Fruit fly (Drosophila melanogaster) whole organism, embryonic: ENCODE data around the gene ebd1.

Experiments used
- Blimp-1 ChIP-seq: fragments of 200-800 bp; sonication (Bioruptor generic); optimal IDR thresholded peaks from 3 replicates; lab custom pipeline; 2018; ENCODE audit warnings: missing biosample characterization, missing genetic modification characterization, mild to moderate bottlenecking, moderate library complexity, missing genetic modification reagents
- C15 ChIP-seq: fragments of 200-800 bp; sonication (Bioruptor generic); IDR thresholded peaks from 3 replicates; pipeline ENCODE4 v1.3.6; 2022; ENCODE audit warnings: missing biosample characterization, missing genetic modification characterization
- CG11085 ChIP-seq: fragments of 200-800 bp; sonication (Bioruptor generic); IDR thresholded peaks from 2 replicates; pipeline ENCODE4 v1.3.6; 2022; ENCODE audit warnings: missing biosample characterization, missing genetic modification characterization
- CG12104 ChIP-seq: fragments of 200-800 bp; sonication (Bioruptor generic); optimal IDR thresholded peaks from 3 replicates; lab custom pipeline; 2016; ENCODE audit warnings: missing biosample characterization, missing genetic modification characterization
- CG12769 ChIP-seq: fragments of 200-800 bp; sonication (Bioruptor generic); optimal IDR thresholded peaks from 2 replicates; lab custom pipeline; 2019; ENCODE audit warnings: missing biosample characterization, mild to moderate bottlenecking, missing genetic modification characterization, moderate library complexity
- CG14050 ChIP-seq: fragments of 200-800 bp; sonication (Bioruptor generic); IDR thresholded peaks from 3 replicates; pipeline ENCODE4 v1.3.6; 2022; ENCODE audit warnings: missing biosample characterization, missing genetic modification characterization
- CG1647 ChIP-seq: fragments of 200-800 bp; sonication (Bioruptor generic); optimal IDR thresholded peaks from 3 replicates; lab custom pipeline; 2016; ENCODE audit warnings: missing biosample characterization, missing genetic modification characterization
- CG16813 ChIP-seq: fragments of 200-800 bp; sonication (Bioruptor generic); IDR thresholded peaks from 3 replicates; pipeline ENCODE4 v1.3.6; 2022; ENCODE audit warnings: missing biosample characterization, missing genetic modification characterization; ENCODE audit not compliant: partially characterized antibody
- CG17361 ChIP-seq: fragments of 200-800 bp; sonication (Bioruptor generic); IDR thresholded peaks from 3 replicates; pipeline ENCODE4 v1.3.6; 2022; ENCODE audit warnings: missing biosample characterization, missing genetic modification characterization
- CG17568 ChIP-seq: fragments of 200-800 bp; sonication (Bioruptor generic); optimal IDR thresholded peaks from 2 replicates; lab custom pipeline; 2018; ENCODE audit warnings: missing biosample characterization, mild to moderate bottlenecking, missing genetic modification characterization, moderate library complexity
- CG1792 ChIP-seq: fragments of 200-800 bp; sonication (Bioruptor generic); optimal IDR thresholded peaks from 2 replicates; lab custom pipeline; 2016; ENCODE audit warnings: missing biosample characterization, missing genetic modification characterization
- CG18262 ChIP-seq: fragments of 200-800 bp; optimal IDR thresholded peaks from 3 replicates; lab custom pipeline; 2019; ENCODE audit warnings: missing biosample characterization, mild to moderate bottlenecking, missing genetic modification characterization, moderate library complexity
- CG3065 ChIP-seq: fragments of 200-800 bp; sonication (Bioruptor generic); optimal IDR thresholded peaks from 2 replicates; lab custom pipeline; 2016; ENCODE audit warnings: missing biosample characterization, missing genetic modification characterization
- CG33213 ChIP-seq: fragments of 200-800 bp; sonication (Bioruptor generic); optimal IDR thresholded peaks from 3 replicates; lab custom pipeline; 2016; ENCODE audit warnings: missing biosample characterization, missing genetic modification characterization
- CG34422 ChIP-seq: fragments of 200-800 bp; sonication (Bioruptor generic); IDR thresholded peaks from 3 replicates; pipeline ENCODE4 v1.3.6; 2022; ENCODE audit warnings: missing biosample characterization, missing genetic modification characterization
- CG5180 ChIP-seq: fragments of 200-800 bp; sonication (Bioruptor generic); optimal IDR thresholded peaks from 3 replicates; lab custom pipeline; 2017; ENCODE audit warnings: missing biosample characterization, missing genetic modification characterization, mild to moderate bottlenecking, moderate library complexity, missing genetic modification reagents
- CG6854 ChIP-seq: fragments of 200-800 bp; sonication (Bioruptor generic); optimal IDR thresholded peaks from 3 replicates; lab custom pipeline; 2017; ENCODE audit warnings: missing biosample characterization, mild to moderate bottlenecking, missing genetic modification characterization
- CG7928 ChIP-seq: fragments of 200-800 bp; sonication (Bioruptor generic); optimal IDR thresholded peaks from 2 replicates; lab custom pipeline; 2017; ENCODE audit warnings: missing biosample characterization, mild to moderate bottlenecking, missing genetic modification characterization
- CG8944 ChIP-seq: fragments of 200-800 bp; sonication (Bioruptor generic); optimal IDR thresholded peaks from 3 replicates; lab custom pipeline; 2016; ENCODE audit warnings: missing biosample characterization, missing genetic modification characterization
- CG9727 ChIP-seq: fragments of 200-800 bp; sonication (Bioruptor generic); optimal IDR thresholded peaks from 3 replicates; lab custom pipeline; 2017; ENCODE audit warnings: missing biosample characterization, mild to moderate bottlenecking, missing genetic modification characterization
- Elba2 ChIP-seq: fragments of 200-800 bp; sonication (Bioruptor generic); optimal IDR thresholded peaks from 3 replicates; lab custom pipeline; 2016; ENCODE audit warnings: missing biosample characterization, missing genetic modification characterization
- Ets97D ChIP-seq: fragments of 200-800 bp; sonication (Bioruptor generic); optimal IDR thresholded peaks from 3 replicates; lab custom pipeline; 2016; ENCODE audit warnings: missing biosample characterization, missing genetic modification characterization
- Gug ChIP-seq: fragments of 200-800 bp; sonication (Bioruptor generic); IDR thresholded peaks from 4 replicates; pipeline ENCODE4 v1.3.6; 2022; ENCODE audit warnings: missing biosample characterization, missing genetic modification characterization
- Mad ChIP-seq: fragments of 200-800 bp; sonication (Bioruptor generic); optimal IDR thresholded peaks from 2 replicates; lab custom pipeline; 2016; ENCODE audit warnings: missing biosample characterization, missing genetic modification characterization
- Max ChIP-seq: fragments of 200-800 bp; sonication (Bioruptor generic); optimal IDR thresholded peaks from 2 replicates; lab custom pipeline; 2016; ENCODE audit warnings: missing biosample characterization, mild to moderate bottlenecking, missing genetic modification characterization
- Nf-YC ChIP-seq: fragments of 200-800 bp; optimal IDR thresholded peaks from 3 replicates; lab custom pipeline; 2019; ENCODE audit warnings: missing biosample characterization, mild to moderate bottlenecking, missing genetic modification characterization, moderate library complexity
- Optix ChIP-seq: fragments of 200-800 bp; sonication (Bioruptor generic); IDR thresholded peaks from 3 replicates; pipeline ENCODE4 v1.3.6; 2022; ENCODE audit warnings: missing biosample characterization, missing genetic modification characterization
- Rfx ChIP-seq: fragments of 200-800 bp; sonication (Bioruptor generic); IDR thresholded peaks from 2 replicates; pipeline ENCODE4 v1.3.6; 2022; ENCODE audit warnings: missing biosample characterization, missing genetic modification characterization
- Spps ChIP-seq: fragments of 200-800 bp; sonication (Bioruptor generic); optimal IDR thresholded peaks from 2 replicates; lab custom pipeline; 2018; ENCODE audit warnings: missing biosample characterization, mild to moderate bottlenecking, missing genetic modification characterization
- Sry-δ ChIP-seq: fragments of 200-800 bp; sonication (Bioruptor generic); optimal IDR thresholded peaks from 2 replicates; lab custom pipeline; 2016; ENCODE audit warnings: missing biosample characterization, missing genetic modification characterization
- Tbp ChIP-seq: fragments of >200 bp; optimal IDR thresholded peaks from 2 replicates; lab custom pipeline; 2018; ENCODE audit warnings: missing biosample characterization, missing genetic modification characterization
- aop ChIP-seq: fragments of 200-800 bp; sonication (Bioruptor generic); IDR thresholded peaks from 2 replicates; pipeline ENCODE4 v1.3.6; 2022; ENCODE audit warnings: missing biosample characterization, missing genetic modification characterization
- bbx ChIP-seq: fragments of 200-800 bp; sonication (Bioruptor generic); IDR thresholded peaks from 2 replicates; pipeline ENCODE4 v1.3.6; 2022; ENCODE audit warnings: missing biosample characterization, missing genetic modification characterization; ENCODE audit not compliant: partially characterized antibody
- bcd ChIP-seq: fragments of 200-800 bp; sonication (Bioruptor generic); optimal IDR thresholded peaks from 2 replicates; lab custom pipeline; 2017; ENCODE audit warnings: missing biosample characterization, mild to moderate bottlenecking, missing genetic modification characterization
- dan ChIP-seq: fragments of 200-800 bp; sonication (Bioruptor generic); IDR thresholded peaks from 2 replicates; pipeline ENCODE4 v1.3.6; 2022; ENCODE audit warnings: missing biosample characterization, missing genetic modification characterization
- gt ChIP-seq: fragments of 200-800 bp; sonication (Bioruptor generic); IDR thresholded peaks from 2 replicates; pipeline ENCODE4 v1.3.6; 2022; ENCODE audit warnings: missing biosample characterization, missing genetic modification characterization
- hb ChIP-seq: fragments of 200-800 bp; sonication (Bioruptor generic); IDR thresholded peaks from 3 replicates; pipeline ENCODE4 v1.3.6; 2022; ENCODE audit warnings: missing biosample characterization, missing genetic modification characterization; ENCODE audit not compliant: partially characterized antibody
- lbe ChIP-seq: fragments of 200-800 bp; sonication (Bioruptor generic); optimal IDR thresholded peaks from 2 replicates; lab custom pipeline; 2016; ENCODE audit warnings: missing biosample characterization, mild to moderate bottlenecking, missing genetic modification characterization
- mam ChIP-seq: fragments of 200-800 bp; sonication (Bioruptor generic); optimal IDR thresholded peaks from 3 replicates; lab custom pipeline; 2016; ENCODE audit warnings: missing biosample characterization, missing genetic modification characterization
- nom ChIP-seq: fragments of 200-800 bp; sonication (Bioruptor generic); optimal IDR thresholded peaks from 2 replicates; lab custom pipeline; 2017; ENCODE audit warnings: missing biosample characterization, missing genetic modification characterization, mild to moderate bottlenecking, moderate library complexity, missing genetic modification reagents
- ranshi ChIP-seq: fragments of 200-800 bp; sonication (Bioruptor generic); IDR thresholded peaks from 2 replicates; pipeline ENCODE4 v1.3.6; 2022; ENCODE audit warnings: missing biosample characterization, missing genetic modification characterization
- sc ChIP-seq, 3 experiments: fragments of >200 bp in 2 of 3; fragments of 200-800 bp in 1 of 3; sonication (Bioruptor generic) in 1 of 3; optimal IDR thresholded peaks; 2 replicates in 2 of 3; 3 replicates in 1 of 3; lab custom pipeline; 2017; ENCODE audit warnings: mild to moderate bottlenecking in 1 of 3, missing biosample characterization in 1 of 3, missing genetic modification characterization in 1 of 3, missing genetic modification reagents in 1 of 3
- sens ChIP-seq: fragments of 200-800 bp; sonication (Bioruptor generic); peaks from one replicate; lab custom pipeline; 2016; ENCODE audit warnings: missing biosample characterization, missing genetic modification characterization
- sima ChIP-seq: fragments of 200-800 bp; sonication (Bioruptor generic); optimal IDR thresholded peaks from 2 replicates; lab custom pipeline; 2016; ENCODE audit warnings: missing biosample characterization, missing genetic modification characterization
- stc ChIP-seq: fragments of 200-800 bp; sonication (Bioruptor generic); IDR thresholded peaks from 2 replicates; pipeline ENCODE4 v1.3.6; 2022; ENCODE audit warnings: missing biosample characterization, missing genetic modification characterization
- tap ChIP-seq: fragments of 200-800 bp; optimal IDR thresholded peaks from 3 replicates; lab custom pipeline; 2019; ENCODE audit warnings: missing biosample characterization, mild to moderate bottlenecking, missing genetic modification characterization, moderate library complexity
- tio ChIP-seq: fragments of 200-800 bp; sonication (Bioruptor generic); optimal IDR thresholded peaks from 2 replicates; lab custom pipeline; 2017; ENCODE audit warnings: missing biosample characterization, missing genetic modification characterization, inconsistent platforms
- wdn ChIP-seq: fragments of 200-800 bp; sonication (Bioruptor generic); IDR thresholded peaks from 2 replicates; pipeline ENCODE4 v1.3.6; 2022; ENCODE audit warnings: missing biosample characterization, missing genetic modification characterization
- zen2 ChIP-seq: fragments of 200-800 bp; sonication (Bioruptor generic); IDR thresholded peaks from 3 replicates; pipeline ENCODE4 v1.3.6; 2022; ENCODE audit warnings: missing biosample characterization, missing genetic modification characterization; ENCODE audit not compliant: partially characterized antibody
- zfh2 ChIP-seq: fragments of 200-800 bp; sonication (Bioruptor generic); optimal IDR thresholded peaks from 2 replicates; lab custom pipeline; 2016; ENCODE audit warnings: missing biosample characterization, missing genetic modification characterization

ebd1 gene

DNA sequence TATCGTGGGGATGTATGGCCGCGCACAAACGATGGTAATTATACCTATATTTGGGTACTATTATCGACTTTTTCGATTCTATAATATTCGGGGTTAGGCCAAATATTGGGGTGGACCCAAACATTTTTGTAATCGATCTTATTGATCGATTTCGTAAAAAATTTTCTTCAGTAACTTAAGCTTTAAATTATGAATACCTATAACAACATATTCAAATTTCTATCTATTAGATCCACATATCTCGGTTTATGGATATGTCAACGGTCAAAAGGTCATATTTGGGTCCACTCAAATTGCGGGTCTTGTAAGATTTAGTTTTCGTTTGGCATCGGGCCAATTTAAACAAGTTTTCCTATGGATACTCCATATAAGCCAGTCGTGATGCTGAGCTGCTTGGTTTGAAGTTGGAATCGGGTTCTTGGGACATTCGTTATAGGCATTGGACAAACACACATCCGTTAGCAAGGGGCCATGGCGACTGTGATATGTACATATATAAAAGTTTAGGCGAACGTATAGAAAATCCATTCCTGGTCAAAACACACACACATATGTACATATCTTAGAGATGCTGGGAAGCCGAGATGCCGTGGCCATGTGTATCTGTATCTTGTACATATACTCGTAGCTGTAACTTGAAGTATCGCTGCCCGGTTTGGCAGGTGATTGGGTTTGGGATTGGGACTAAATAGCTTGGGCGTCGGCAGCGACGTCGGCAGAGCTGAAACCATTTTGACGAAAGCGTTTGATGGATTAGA lies 15.0 kb upstream of the ebd1 start (continued):
- TF ChIP-seq C15 (GFP tag; lab: Robert Waterston, UW) (no peak), zfh2 (GFP tag; lab: Kevin White, UChicago) (no peak), gt (no peak), mam (GFP tag; lab: Kevin White, UChicago) (no peak), bcd (GFP tag; lab: Kevin White, UChicago) (peak; percentile 35), Max (GFP tag; lab: Kevin White, UChicago) (no peak), CG14050 (GFP tag; lab: Robert Waterston, UW) (peak; percentile 44; the same call in 1 of the 3 replicates), hb (no peak), CG12104 (GFP tag; lab: Kevin White, UChicago) (peak; percentile 26), CG9727 (GFP tag; lab: Kevin White, UChicago) (no peak), Nf-YC (tag; lab: Kevin White, UChicago) (peak; percentile 48), Spps (peak; percentile 31), Sry-δ (GFP tag; lab: Kevin White, UChicago) (no peak), wdn (GFP tag; lab: Robert Waterston, UW) (no peak), CG7928 (GFP tag; lab: Kevin White, UChicago) (peak; percentile 24), CG1792 (GFP tag; lab: Kevin White, UChicago) (no peak), sens (GFP tag; lab: Kevin White, UChicago) (peak; percentile 91), CG8944 (GFP tag; lab: Kevin White, UChicago) (no peak), stc (GFP tag; lab: Robert Waterston, UW) (peak; percentile 48; the same call in 1 of the 2 replicates), Rfx (GFP tag; lab: Robert Waterston, UW) (peak; percentile 71), CG17568 (GFP tag; lab: Kevin White, UChicago) (peak; percentile 70), CG5180 (no peak), Elba2 (GFP tag; lab: Kevin White, UChicago) (no peak), Blimp-1 (GFP tag; lab: Kevin White, UChicago) (peak; percentile 73), CG17361 (GFP tag; lab: Robert Waterston, UW) (peak; percentile 71; the same call in 2 of the 3 replicates), nom (GFP tag; lab: Kevin White, UChicago) (no peak), Gug (GFP tag; lab: Robert Waterston, UW) (no peak), CG3065 (no peak), Optix (GFP tag; lab: Robert Waterston, UW) (no peak; the same call in 2 of the 3 replicates), Tbp (GFP tag; lab: Kevin White, UChicago) (no peak), lbe (GFP tag; lab: Kevin White, UChicago) (no peak), zen2 (GFP tag; lab: Robert Waterston, UW) (no peak), CG18262 (tag; lab: Kevin White, UChicago) (peak; percentile 70), CG6854 (GFP tag; lab: Kevin White, UChicago) (peak; percentile 71), CG16813 (GFP tag; lab: Robert Waterston, UW) (no peak), CG12769 (tag; lab: Kevin White, UChicago) (peak; percentile 66), dan (GFP tag; lab: Robert Waterston, UW) (no peak), Ets97D (GFP tag; lab: Kevin White, UChicago) (no peak), tio (no peak), sc (optimal IDR thresholded peaks at IDR 0.05; lab: Kevin White, UChicago) (no peak), sc (GFP tag; optimal IDR thresholded peaks at IDR 0.05; lab: Kevin White, UChicago) (no peak), CG11085 (GFP tag; lab: Robert Waterston, UW) (no peak), sima (no peak), CG33213 (GFP tag; lab: Kevin White, UChicago) (no peak), CG1647 (GFP tag; lab: Kevin White, UChicago) (no peak), Mad (GFP tag; lab: Kevin White, UChicago) (peak; percentile 16), tap (peak; percentile 79), bbx (GFP tag; lab: Robert Waterston, UW) (no peak), ranshi (GFP tag; lab: Robert Waterston, UW) (peak; percentile 76), aop (GFP tag; lab: Robert Waterston, UW) (no peak), CG34422 (GFP tag; lab: Robert Waterston, UW) (0 out of 3 replicates have a peak, but pooled peaks have one; percentile 44)
